Fruit fly (Drosophila melanogaster) whole organism, adult: ENCODE measurements around the gene ChT.

Experiments
- CG12768 ChIP-seq: fragments of 200-800 bp; sonication (Bioruptor generic); optimal IDR thresholded peaks from 2 replicates; lab custom pipeline; 2017; ENCODE audit warnings: missing biosample characterization, missing genetic modification characterization, mild to moderate bottlenecking, moderate library complexity, missing genetic modification reagents
- CG14711 ChIP-seq: fragments of 200-800 bp; sonication (Bioruptor generic); optimal IDR thresholded peaks from 2 replicates; lab custom pipeline; 2018; ENCODE audit warnings: missing biosample characterization, mild to moderate bottlenecking, missing genetic modification characterization, moderate library complexity
- CG33017 ChIP-seq: fragments of 200-800 bp; sonication (Bioruptor generic); optimal IDR thresholded peaks from 2 replicates; lab custom pipeline; 2018; ENCODE audit warnings: missing biosample characterization, mild to moderate bottlenecking, missing genetic modification characterization, moderate library complexity
- CG7045 ChIP-seq: fragments of 200-800 bp; sonication (Bioruptor generic); optimal IDR thresholded peaks from 2 replicates; lab custom pipeline; 2017; ENCODE audit warnings: missing biosample characterization, mild to moderate bottlenecking, missing genetic modification characterization
- CG7101 ChIP-seq: fragments of 200-800 bp; sonication (Bioruptor generic); optimal IDR thresholded peaks from 2 replicates; lab custom pipeline; 2018; ENCODE audit warnings: missing biosample characterization, mild to moderate bottlenecking, missing genetic modification characterization, moderate library complexity
- Clk ChIP-seq: fragments of 200-800 bp; sonication (Bioruptor generic); optimal IDR thresholded peaks from 2 replicates; lab custom pipeline; 2017; ENCODE audit warnings: missing biosample characterization, missing genetic modification characterization
- Hr96 ChIP-seq: fragments of 200-800 bp; sonication (Bioruptor generic); optimal IDR thresholded peaks from 2 replicates; lab custom pipeline; 2016; ENCODE audit warnings: missing biosample characterization, missing genetic modification characterization
- Mnt ChIP-seq: fragments of 200-800 bp; sonication (Bioruptor generic); optimal IDR thresholded peaks from 2 replicates; lab custom pipeline; 2016; ENCODE audit warnings: missing biosample characterization, mild to moderate bottlenecking, missing genetic modification characterization
- bab1 ChIP-seq: fragments of 200-800 bp; sonication (Bioruptor generic); optimal IDR thresholded peaks from 3 replicates; lab custom pipeline; 2019; ENCODE audit warnings: missing biosample characterization, mild to moderate bottlenecking, missing genetic modification characterization, moderate library complexity
- cic ChIP-seq: fragments of 200-800 bp; sonication (Bioruptor generic); optimal IDR thresholded peaks from 2 replicates; lab custom pipeline; 2017; ENCODE audit warnings: missing biosample characterization, mild to moderate bottlenecking, missing genetic modification characterization, moderate library complexity
- cnc ChIP-seq, 2 experiments: fragments of >200 bp; optimal IDR thresholded peaks; 2 replicates each; lab custom pipeline; 2017
- kay ChIP-seq: fragments of 200-800 bp; sonication (Bioruptor generic); peaks from one replicate; lab custom pipeline; 2016; ENCODE audit warnings: missing biosample characterization, missing genetic modification characterization, borderline replicate concordance
- tj ChIP-seq: fragments of 200-800 bp; sonication (Bioruptor generic); optimal IDR thresholded peaks from 3 replicates; lab custom pipeline; 2017; ENCODE audit warnings: missing biosample characterization, mild to moderate bottlenecking, missing genetic modification characterization, moderate library complexity
- toe ChIP-seq: fragments of 200-800 bp; sonication (Bioruptor generic); optimal IDR thresholded peaks from 2 replicates; lab custom pipeline; 2016; ENCODE audit warnings: missing biosample characterization, missing genetic modification characterization

dm6 chr3R:18693611-18694010 lies 13.2 kb downstream of the ChT start, which contains the start of gene CG14300:
- TF ChIP-seq toe (GFP tag; lab: Kevin White, UChicago) (no peak), kay (GFP tag; lab: Kevin White, UChicago) (no peak), CG14711 (tag; lab: Kevin White, UChicago) (no peak), cnc (optimal IDR thresholded peaks at IDR 0.05; lab: Kevin White, UChicago) (no peak), tj (GFP tag; lab: Kevin White, UChicago) (no peak), bab1 (no peak), cic (GFP tag; lab: Kevin White, UChicago) (no peak), CG7101 (no peak), Mnt (GFP tag; lab: Kevin White, UChicago) (no peak), Hr96 (GFP tag; lab: Kevin White, UChicago) (no peak), CG7045 (no peak), CG12768 (GFP tag; lab: Kevin White, UChicago) (no peak), CG33017 (tag; lab: Kevin White, UChicago) (no peak), Clk (no peak)
